Fruit fly (Drosophila melanogaster) whole organism, prepupa: ENCODE measurements around the gene slp2.

Source experiments
- Blimp-1 ChIP-seq: fragments of 200-800 bp; sonication (Bioruptor generic); optimal IDR thresholded peaks from 3 replicates; lab custom pipeline; 2017; ENCODE audit warnings: missing biosample characterization, missing genetic modification characterization, mild to moderate bottlenecking, moderate library complexity, missing genetic modification reagents
- CG10631 ChIP-seq: fragments of 200-800 bp; sonication (Bioruptor generic); optimal IDR thresholded peaks from 2 replicates; lab custom pipeline; 2016; ENCODE audit warnings: missing biosample characterization, missing genetic modification characterization
- CG11902 ChIP-seq: fragments of 200-800 bp; sonication (Bioruptor generic); optimal IDR thresholded peaks from 3 replicates; lab custom pipeline; 2016; ENCODE audit warnings: missing biosample characterization, missing genetic modification characterization
- CG15336 ChIP-seq: fragments of 200-800 bp; sonication (Bioruptor generic); IDR thresholded peaks from 2 replicates; pipeline ENCODE4 v1.3.6; 2022; ENCODE audit warnings: missing biosample characterization, missing genetic modification characterization
- CG1621 ChIP-seq: fragments of 200-800 bp; sonication (Bioruptor generic); optimal IDR thresholded peaks from 3 replicates; lab custom pipeline; 2018; ENCODE audit warnings: missing biosample characterization, mild to moderate bottlenecking, missing genetic modification characterization
- CG16779 ChIP-seq: fragments of 200-800 bp; sonication (Bioruptor generic); optimal IDR thresholded peaks from 3 replicates; lab custom pipeline; 2017; ENCODE audit warnings: missing biosample characterization, mild to moderate bottlenecking, missing genetic modification characterization
- CG3032 ChIP-seq: fragments of 200-800 bp; optimal IDR thresholded peaks from 2 replicates; lab custom pipeline; 2019; ENCODE audit warnings: missing biosample characterization, mild to moderate bottlenecking, missing genetic modification characterization, moderate library complexity
- CG31627 ChIP-seq: fragments of 200-800 bp; sonication (Bioruptor generic); optimal IDR thresholded peaks from 3 replicates; lab custom pipeline; 2016; ENCODE audit warnings: missing biosample characterization, missing genetic modification characterization
- CG34406 ChIP-seq: fragments of 200-800 bp; sonication (Bioruptor generic); optimal IDR thresholded peaks from 3 replicates; lab custom pipeline; 2016; ENCODE audit warnings: missing biosample characterization, missing genetic modification characterization
- CG3919 ChIP-seq: fragments of 200-800 bp; sonication (Bioruptor generic); optimal IDR thresholded peaks from 3 replicates; lab custom pipeline; 2016; ENCODE audit warnings: missing biosample characterization, missing genetic modification characterization
- CG6163 ChIP-seq: fragments of 200-800 bp; sonication (Bioruptor generic); IDR thresholded peaks from 3 replicates; pipeline ENCODE4 v1.3.6; 2022; ENCODE audit warnings: missing biosample characterization, missing genetic modification characterization
- CG6792 ChIP-seq: fragments of 200-800 bp; sonication (Bioruptor generic); optimal IDR thresholded peaks from 3 replicates; lab custom pipeline; 2016; ENCODE audit warnings: missing biosample characterization, missing genetic modification characterization
- CG6808 ChIP-seq: fragments of 200-800 bp; sonication (Bioruptor generic); optimal IDR thresholded peaks from 3 replicates; lab custom pipeline; 2017; ENCODE audit warnings: missing biosample characterization, missing genetic modification characterization, mild to moderate bottlenecking, moderate library complexity, missing genetic modification reagents
- CG6854 ChIP-seq: fragments of 200-800 bp; sonication (Bioruptor generic); optimal IDR thresholded peaks from 2 replicates; lab custom pipeline; 2017; ENCODE audit warnings: missing biosample characterization, mild to moderate bottlenecking, missing genetic modification characterization
- CG8632 ChIP-seq: fragments of 200-800 bp; sonication (Bioruptor generic); optimal IDR thresholded peaks from 3 replicates; lab custom pipeline; 2016; ENCODE audit warnings: missing biosample characterization, missing genetic modification characterization
- CG9139 ChIP-seq: fragments of 200-800 bp; sonication (Bioruptor generic); optimal IDR thresholded peaks from 3 replicates; lab custom pipeline; 2017; ENCODE audit warnings: missing biosample characterization, mild to moderate bottlenecking, missing genetic modification characterization
- Eip75B ChIP-seq: fragments of 200-800 bp; sonication (Bioruptor generic); optimal IDR thresholded peaks from 3 replicates; lab custom pipeline; 2016; ENCODE audit warnings: missing biosample characterization, missing genetic modification characterization
- Eip78C ChIP-seq: fragments of 200-800 bp; sonication (Bioruptor generic); peaks from one replicate; lab custom pipeline; 2016; ENCODE audit warnings: missing biosample characterization, missing genetic modification characterization
- Eip93F ChIP-seq: fragments of 200-800 bp; sonication (Bioruptor generic); optimal IDR thresholded peaks from 2 replicates; lab custom pipeline; 2016; ENCODE audit warnings: missing biosample characterization, mild to moderate bottlenecking, missing genetic modification characterization
- Ets21C ChIP-seq: fragments of 200-800 bp; sonication (Bioruptor generic); optimal IDR thresholded peaks from 3 replicates; lab custom pipeline; 2016; ENCODE audit warnings: missing biosample characterization, missing genetic modification characterization
- Gug ChIP-seq: fragments of 200-800 bp; sonication (Bioruptor generic); IDR thresholded peaks from 2 replicates; pipeline ENCODE4 v1.3.6; 2022; ENCODE audit warnings: missing biosample characterization, missing genetic modification characterization
- Hr38 ChIP-seq: sonication (Bioruptor generic); optimal IDR thresholded peaks from 2 replicates; lab custom pipeline; 2016; ENCODE audit warnings: missing biosample characterization, missing genetic modification characterization
- Hr4 ChIP-seq: fragments of 200-800 bp; sonication (Bioruptor generic); optimal IDR thresholded peaks from 3 replicates; lab custom pipeline; 2016; ENCODE audit warnings: missing biosample characterization, missing genetic modification characterization
- Lpt ChIP-seq: fragments of 200-800 bp; sonication (Bioruptor generic); optimal IDR thresholded peaks from 3 replicates; lab custom pipeline; 2016; ENCODE audit warnings: missing biosample characterization, missing genetic modification characterization
- Met ChIP-seq: fragments of 200-800 bp; sonication (Bioruptor generic); optimal IDR thresholded peaks from 3 replicates; lab custom pipeline; 2016; ENCODE audit warnings: missing biosample characterization, missing genetic modification characterization
- OdsH ChIP-seq: fragments of 200-800 bp; sonication (Bioruptor generic); optimal IDR thresholded peaks from 3 replicates; lab custom pipeline; 2016; ENCODE audit warnings: missing biosample characterization, missing genetic modification characterization
- Smox ChIP-seq: fragments of 200-800 bp; sonication (Bioruptor generic); optimal IDR thresholded peaks from 3 replicates; lab custom pipeline; 2016; ENCODE audit warnings: missing biosample characterization, missing genetic modification characterization
- Sox102F ChIP-seq: fragments of 200-800 bp; sonication (Bioruptor generic); optimal IDR thresholded peaks from 2 replicates; lab custom pipeline; 2016; ENCODE audit warnings: missing biosample characterization, mild to moderate bottlenecking, missing genetic modification characterization
- Sox14 ChIP-seq: fragments of 200-800 bp; sonication (Bioruptor generic); optimal IDR thresholded peaks from 3 replicates; lab custom pipeline; 2016; ENCODE audit warnings: missing biosample characterization, missing genetic modification characterization
- dac ChIP-seq: fragments of 200-800 bp; sonication (Bioruptor generic); optimal IDR thresholded peaks from 2 replicates; lab custom pipeline; 2017; ENCODE audit warnings: missing biosample characterization, mild to moderate bottlenecking, missing genetic modification characterization
- dsx ChIP-seq: fragments of 200-800 bp; optimal IDR thresholded peaks from 3 replicates; lab custom pipeline; 2019; ENCODE audit warnings: missing biosample characterization, mild to moderate bottlenecking, missing genetic modification characterization, moderate library complexity; ENCODE audit not compliant: poor library complexity, severe bottlenecking
- esn ChIP-seq: fragments of 200-800 bp; sonication (Bioruptor generic); optimal IDR thresholded peaks from 2 replicates; lab custom pipeline; 2016; ENCODE audit warnings: missing biosample characterization, mild to moderate bottlenecking, missing genetic modification characterization, moderate library complexity
- fd59A ChIP-seq: fragments of 200-800 bp; sonication (Bioruptor generic); optimal IDR thresholded peaks from 2 replicates; lab custom pipeline; 2017; ENCODE audit warnings: missing biosample characterization, mild to moderate bottlenecking, missing genetic modification characterization, missing genetic modification reagents
- fd85E ChIP-seq: fragments of 200-800 bp; sonication (Bioruptor generic); optimal IDR thresholded peaks from 3 replicates; lab custom pipeline; 2016; ENCODE audit warnings: missing biosample characterization, missing genetic modification characterization
- fkh ChIP-seq: fragments of 200-800 bp; sonication (Bioruptor generic); optimal IDR thresholded peaks from 3 replicates; lab custom pipeline; 2017; ENCODE audit warnings: missing biosample characterization, mild to moderate bottlenecking, missing genetic modification characterization, moderate library complexity
- pdm3 ChIP-seq: fragments of 200-800 bp; sonication (Bioruptor generic); optimal IDR thresholded peaks from 3 replicates; lab custom pipeline; 2016; ENCODE audit warnings: missing biosample characterization, missing genetic modification characterization
- salr ChIP-seq, 2 experiments: fragments of 200-800 bp; sonication (Bioruptor generic); optimal IDR thresholded peaks; 3 replicates each; lab custom pipeline; 2016 to 2018; ENCODE audit warnings: missing biosample characterization in 2 of 2, missing genetic modification characterization in 2 of 2, mild to moderate bottlenecking in 1 of 2
- spab ChIP-seq: fragments of 200-800 bp; sonication (Bioruptor generic); optimal IDR thresholded peaks from 2 replicates; lab custom pipeline; 2017; ENCODE audit warnings: missing biosample characterization, mild to moderate bottlenecking, missing genetic modification characterization, missing genetic modification reagents
- svp ChIP-seq: fragments of 200-800 bp; sonication (Bioruptor generic); peaks from one replicate; lab custom pipeline; 2016; ENCODE audit warnings: missing biosample characterization, missing genetic modification characterization
- topi ChIP-seq: fragments of 200-800 bp; sonication (Bioruptor generic); optimal IDR thresholded peaks from 3 replicates; lab custom pipeline; 2016; ENCODE audit warnings: missing biosample characterization, missing genetic modification characterization

slp2 gene

DNA sequence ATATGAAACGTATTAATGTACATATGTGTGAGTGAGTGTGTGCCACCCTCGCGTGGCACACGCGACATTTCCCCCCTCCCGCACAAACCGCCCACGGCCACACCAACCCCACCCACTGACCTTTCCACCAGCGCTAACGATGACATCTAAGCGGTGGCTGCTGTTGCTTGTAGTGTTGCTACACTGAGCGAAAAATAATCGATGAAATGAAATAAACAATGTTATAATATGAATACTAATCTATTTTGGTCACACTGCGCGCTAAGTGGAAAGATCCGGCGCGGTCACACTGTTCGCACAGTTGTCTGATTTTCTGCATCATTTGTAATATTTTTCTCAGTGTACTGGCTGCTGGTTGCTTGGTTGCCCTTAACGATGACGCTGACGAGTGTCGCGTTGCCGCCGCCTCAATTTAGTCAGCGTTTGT is 4.4 kb upstream of the slp2 start (continued):
- no peak for TF ChIP-seq dac (GFP tag; lab: Kevin White, UChicago)
- peak; percentile 19 to 33 for TF ChIP-seq salr (GFP tag; optimal IDR thresholded peaks at IDR 0.05; lab: Kevin White, UChicago)
- peak; percentile 40 for TF ChIP-seq CG8632 (GFP tag; lab: Kevin White, UChicago)
- peak; percentile 59 for TF ChIP-seq CG6808 (GFP tag; lab: Kevin White, UChicago)
- peak; percentile 48 for TF ChIP-seq CG10631 (GFP tag; lab: Kevin White, UChicago)
- no peak for TF ChIP-seq Eip93F (GFP tag; lab: Kevin White, UChicago)
- peak; percentile 78 for TF ChIP-seq CG3919 (GFP tag; lab: Kevin White, UChicago)
- no peak for TF ChIP-seq Hr38 (GFP tag; lab: Kevin White, UChicago)
- TF ChIP-seq fd85E (GFP tag; lab: Kevin White, UChicago) = no peak
- TF ChIP-seq CG1621 (tag; lab: Kevin White, UChicago) = peak; percentile 59
- peak; percentile 57 for TF ChIP-seq spab (GFP tag; lab: Kevin White, UChicago)
- TF ChIP-seq CG6792 (GFP tag; lab: Kevin White, UChicago) = peak; percentile 71
- peak; percentile 29 for TF ChIP-seq Hr4 (GFP tag; lab: Kevin White, UChicago)
- TF ChIP-seq OdsH (GFP tag; lab: Kevin White, UChicago) = peak; percentile 64
- peak; percentile 57 for TF ChIP-seq Sox102F (GFP tag; lab: Kevin White, UChicago)
- TF ChIP-seq fd59A (GFP tag; lab: Kevin White, UChicago) = peak; percentile 56
- peak; percentile 55 for TF ChIP-seq dsx
- peak; percentile 56 for TF ChIP-seq Smox (GFP tag; lab: Kevin White, UChicago)
- peak; percentile 8 for TF ChIP-seq Lpt (GFP tag; lab: Kevin White, UChicago)
- TF ChIP-seq CG6854 (GFP tag; lab: Kevin White, UChicago) = no peak
- TF ChIP-seq Ets21C = peak; percentile 48
- TF ChIP-seq esn (GFP tag; lab: Kevin White, UChicago) = peak; percentile 66
- TF ChIP-seq Blimp-1 (GFP tag; lab: Kevin White, UChicago) = no peak
- peak; percentile 88 for TF ChIP-seq Eip78C
- TF ChIP-seq CG6163 = peak; percentile 80
- TF ChIP-seq fkh (GFP tag; lab: Kevin White, UChicago) = peak; percentile 64
- no peak for TF ChIP-seq CG9139
- peak; percentile 57; the same call in 1 of the 2 replicates for TF ChIP-seq Gug
- peak; percentile 54 for TF ChIP-seq Eip75B (GFP tag; lab: Kevin White, UChicago)
- peak; percentile 73 for TF ChIP-seq Met
- TF ChIP-seq CG34406 = peak; percentile 51
- peak; percentile 55 for TF ChIP-seq CG3032
- TF ChIP-seq CG11902 (GFP tag; lab: Kevin White, UChicago) = peak; percentile 39
- TF ChIP-seq pdm3 (GFP tag; lab: Kevin White, UChicago) = peak; percentile 72
- peak; percentile 72 for TF ChIP-seq topi (GFP tag; lab: Kevin White, UChicago)
- peak; percentile 80 for TF ChIP-seq svp (GFP tag; lab: Kevin White, UChicago)
- peak; percentile 71 for TF ChIP-seq CG31627 (GFP tag; lab: Kevin White, UChicago)
- 0 out of 2 replicates have a peak, but pooled peaks have one; percentile 26 for TF ChIP-seq CG15336 (GFP tag; lab: Robert Waterston, UW)
- peak; percentile 51 for TF ChIP-seq Sox14 (GFP tag; lab: Kevin White, UChicago)
- TF ChIP-seq, all 60 proteins: peak for 51

DNA sequence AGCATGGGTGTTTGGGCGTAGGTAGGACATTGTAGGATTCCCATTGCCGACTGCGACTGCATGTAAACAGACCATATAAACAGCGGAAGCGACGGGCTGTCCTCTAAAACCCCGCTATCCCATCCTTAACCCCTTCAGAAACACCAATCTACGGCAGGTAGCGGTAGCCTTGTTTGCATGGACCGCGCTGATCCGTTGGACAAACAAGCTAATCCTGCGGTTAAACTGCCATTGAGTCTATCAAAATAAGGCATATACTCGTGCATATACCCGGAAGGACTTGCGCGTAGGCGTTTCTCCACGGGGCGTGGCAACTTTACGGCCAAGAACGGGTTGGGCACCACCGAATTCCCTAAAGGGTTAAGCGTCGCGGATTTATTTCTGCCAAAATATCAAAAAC is 2.7 kb upstream of the slp2 start:
- TF ChIP-seq fkh (GFP tag; lab: Kevin White, UChicago) (no peak), CG16779 (tag; lab: Kevin White, UChicago) (no peak), Gug (no peak)
- TF ChIP-seq, all 60 proteins: peak for 0
